Worm (Caenorhabditis elegans): ENCODE measurements around the gene T19D7.5.

T19D7.5 gene

ce11 chrX:661727-662330 is 4.2 kb downstream of the T19D7.5 start, which contains the start of gene rund-1:
Gene rund-1, minus strand, starts transcription at chrX:661777.
- TF ChIP-seq ceh-48 (tag; optimal IDR thresholded peaks at IDR 0.05) (peak; percentile 62), fax-1 (tag; optimal IDR thresholded peaks at IDR 0.05) (no peak), ref-2 (tag; optimal IDR thresholded peaks at IDR 0.05) (no peak), lim-6 (tag; optimal IDR thresholded peaks at IDR 0.05) (no peak), sox-2 (GFP tag; IDR thresholded peaks at IDR 0.05) (no peak), ceh-30 (tag; optimal IDR thresholded peaks at IDR 0.05) (no peak), C08G9.2 (tag; optimal IDR thresholded peaks at IDR 0.05) (no peak), hlh-6 (tag; optimal IDR thresholded peaks at IDR 0.05) (no peak), pqm-1 (tag; optimal IDR thresholded peaks at IDR 0.05) (no peak), unc-42 (tag; optimal IDR thresholded peaks at IDR 0.05) (peak; percentile 48), pat-9 (tag; optimal IDR thresholded peaks at IDR 0.05) (no peak), fkh-6 (tag; optimal IDR thresholded peaks at IDR 0.05) (no peak), hlh-8 (tag; optimal IDR thresholded peaks at IDR 0.05) (no peak), ceh-24 (tag; optimal IDR thresholded peaks at IDR 0.05) (no peak), nfya-1 (tag; optimal IDR thresholded peaks at IDR 0.05) (no peak), zip-5 (tag; optimal IDR thresholded peaks at IDR 0.05) (no peak), dmd-4 (tag; optimal IDR thresholded peaks at IDR 0.05; ENCODE audit: borderline replicate concordance) (no peak), madf-2 (tag; optimal IDR thresholded peaks at IDR 0.05) (no peak), K09A11.1 (tag; optimal IDR thresholded peaks at IDR 0.05; ENCODE audit: insufficient read depth) (no peak), che-1 (tag; optimal IDR thresholded peaks at IDR 0.05) (no peak), ceh-14 (tag; optimal IDR thresholded peaks at IDR 0.05) (no peak), ceh-31 (tag; optimal IDR thresholded peaks at IDR 0.05) (peak; percentile 34), unc-86 (tag; optimal IDR thresholded peaks at IDR 0.05) (no peak)

DNA sequence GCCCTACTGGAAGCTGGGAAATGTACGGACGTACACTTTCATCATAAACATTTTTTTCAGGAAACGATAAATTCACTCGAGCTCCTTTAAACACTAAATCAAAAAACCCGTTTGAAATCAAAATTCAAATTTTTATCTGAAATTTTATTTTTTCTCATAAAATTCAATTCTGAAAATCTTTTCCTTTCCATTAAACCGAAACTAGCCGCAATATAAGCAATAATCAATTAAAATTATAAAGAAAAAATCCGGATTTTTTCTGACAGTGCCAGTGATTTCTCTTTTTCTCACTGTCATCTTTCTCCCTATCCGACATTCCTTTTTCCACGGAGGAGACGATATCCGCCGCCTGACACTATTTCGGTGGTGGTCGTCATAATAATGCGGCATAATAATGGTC is 10.1 kb downstream of the T19D7.5 start, which contains the start of gene lpr-7:
Gene lpr-7, plus strand, starts transcription at position 301 of the 400 bp plus-strand sequence.
- TF ChIP-seq ceh-30 (tag; optimal IDR thresholded peaks at IDR 0.05) (no peak), hlh-6 (tag; optimal IDR thresholded peaks at IDR 0.05) (no peak), sox-2 (GFP tag; IDR thresholded peaks at IDR 0.05) (no peak), gmeb-2 (tag; optimal IDR thresholded peaks at IDR 0.05) (no peak), pqm-1 (tag; optimal IDR thresholded peaks at IDR 0.05) (no peak), pat-9 (tag; optimal IDR thresholded peaks at IDR 0.05) (no peak), che-1 (tag; optimal IDR thresholded peaks at IDR 0.05) (no peak), unc-3 (GFP tag; conservative IDR thresholded peaks at IDR 0.05) (no peak), unc-3 (tag; optimal IDR thresholded peaks at IDR 0.05) (no peak), hlh-8 (tag; optimal IDR thresholded peaks at IDR 0.05) (no peak)

DNA sequence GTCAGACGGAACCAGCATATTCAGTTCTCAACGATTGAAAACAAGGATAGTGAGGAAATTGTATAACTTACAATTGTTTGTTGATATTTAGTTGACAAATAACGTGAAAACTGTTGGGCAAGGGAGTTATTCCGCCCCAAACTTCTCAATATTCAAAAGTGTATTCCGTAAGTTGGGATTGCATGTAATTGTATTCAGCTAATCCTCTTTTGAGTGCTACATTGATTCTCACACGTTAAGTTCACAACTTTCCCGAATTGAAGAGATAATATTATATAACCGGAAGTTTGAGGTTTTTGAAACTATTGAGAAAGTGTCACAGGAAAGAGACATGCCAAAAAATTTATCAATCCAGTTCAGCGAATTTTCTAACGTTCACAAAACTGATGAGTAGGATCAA is 11.2 kb downstream of the T19D7.5 start, which contains the start of gene ifc-2:
Gene ifc-2, minus strand, starts transcription at position 101 of the 400 bp plus-strand sequence.
- TF ChIP-seq dmd-4 (tag; optimal IDR thresholded peaks at IDR 0.05; ENCODE audit: borderline replicate concordance) (no peak), eyg-1 (tag; optimal IDR thresholded peaks at IDR 0.05) (no peak), hlh-15 (tag; optimal IDR thresholded peaks at IDR 0.05) (no peak), pros-1 (tag; optimal IDR thresholded peaks at IDR 0.05) (no peak), pha-2 (tag; optimal IDR thresholded peaks at IDR 0.05) (no peak), nfya-1 (tag; optimal IDR thresholded peaks at IDR 0.05) (no peak), ceh-24 (tag; optimal IDR thresholded peaks at IDR 0.05) (no peak), T23F11.4 (GFP tag; optimal IDR thresholded peaks at IDR 0.05) (no peak), elt-4 (tag; optimal IDR thresholded peaks at IDR 0.05) (no peak), lin-11 (tag; optimal IDR thresholded peaks at IDR 0.05) (no peak), ceh-19 (GFP tag; optimal IDR thresholded peaks at IDR 0.05) (no peak), hlh-30 (tag; optimal IDR thresholded peaks at IDR 0.05; ENCODE audit: insufficient read depth) (no peak), ceh-30 (tag; optimal IDR thresholded peaks at IDR 0.05) (no peak), ceh-6 (GFP tag; optimal IDR thresholded peaks at IDR 0.05) (no peak), ets-4 (tag; optimal IDR thresholded peaks at IDR 0.05) (no peak), K09A11.1 (tag; optimal IDR thresholded peaks at IDR 0.05; ENCODE audit: insufficient read depth) (no peak), elt-2 (tag; optimal IDR thresholded peaks at IDR 0.05) (no peak)

Data from whole organism, late embryonic.